Fruit fly (Drosophila melanogaster): ENCODE data around the gene ppk7.

DNA sequence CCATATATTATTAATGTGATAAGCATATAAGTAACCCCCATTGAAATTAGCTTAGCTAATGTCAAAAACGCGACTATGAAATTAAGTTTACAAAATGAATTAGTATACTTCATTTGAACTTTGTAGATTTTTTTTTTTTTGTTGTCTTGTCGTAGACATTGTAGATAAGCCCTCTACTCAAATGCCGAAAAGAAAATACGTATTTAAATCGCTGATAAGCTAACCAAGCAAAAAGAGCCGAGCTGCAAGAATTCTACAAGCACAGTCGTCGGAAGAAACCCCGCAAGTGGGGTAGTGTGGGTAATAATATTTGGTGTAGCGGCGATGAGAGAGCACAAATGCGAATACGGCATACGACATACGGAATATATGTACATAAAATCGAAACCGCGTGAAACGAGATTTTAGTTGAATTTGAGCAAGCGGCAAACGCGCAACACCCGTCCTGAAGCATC lies 13.4 kb upstream of the ppk7 start, which contains the start of gene Nepl4:
- TF ChIP-seq usp (GFP tag; optimal IDR thresholded peaks at IDR 0.05) (no peak), pan (optimal IDR thresholded peaks at IDR 0.05) (no peak), psq (optimal IDR thresholded peaks at IDR 0.05) (no peak), Dll (optimal IDR thresholded peaks at IDR 0.05) (no peak)

Measured in whole organism.